Fruit fly (Drosophila melanogaster): Measurements from ENCODE around the gene Acf.

Gene Acf

dm6 chr3R:31744044-31744652 is 49.6 kb upstream of the Acf start, which contains the start of gene CG1896 (continued):
- TF ChIP-seq Smox (GFP tag; optimal IDR thresholded peaks at IDR 0.05), result peak; percentile 65
- TF ChIP-seq fd85E (GFP tag; optimal IDR thresholded peaks at IDR 0.05), result no peak
- TF ChIP-seq Sox15 (GFP tag; optimal IDR thresholded peaks at IDR 0.05), result peak; percentile 31
- TF ChIP-seq CG11762 (GFP tag; optimal IDR thresholded peaks at IDR 0.05; ENCODE audit: insufficient read depth), result peak; percentile 46
- peak; percentile 57 for TF ChIP-seq CG10669 (GFP tag; optimal IDR thresholded peaks at IDR 0.05)
- TF ChIP-seq CG9139 (GFP tag; optimal IDR thresholded peaks at IDR 0.05), result no peak
- TF ChIP-seq CG6808 (GFP tag; optimal IDR thresholded peaks at IDR 0.05), result no peak
- peak; percentile 32 for TF ChIP-seq CG7368 (GFP tag; optimal IDR thresholded peaks at IDR 0.05)
- peak; percentile 76 for TF ChIP-seq OdsH (GFP tag; optimal IDR thresholded peaks at IDR 0.05)
- TF ChIP-seq CG11902 (GFP tag; optimal IDR thresholded peaks at IDR 0.05), result no peak
- peak; percentile 64 for TF ChIP-seq Hr4 (GFP tag; optimal IDR thresholded peaks at IDR 0.05)
- no peak for TF ChIP-seq Ets21C (GFP tag; optimal IDR thresholded peaks at IDR 0.05)
- TF ChIP-seq Hr39 (GFP tag; optimal IDR thresholded peaks at IDR 0.05), result peak; percentile 55
- TF ChIP-seq CG11294 (GFP tag; IDR thresholded peaks at IDR 0.05), result 0 out of 2 replicates have a peak, but pooled peaks have one; percentile 26

dm6 chr3R:31745629-31746081 is 48.1 kb upstream of the Acf start, which contains the start of gene awd:
Gene awd, minus strand, starts transcription at chr3R:31746077.
- TF ChIP-seq CG31627 (GFP tag; optimal IDR thresholded peaks at IDR 0.05), result no peak
- no peak for TF ChIP-seq Smox (GFP tag; optimal IDR thresholded peaks at IDR 0.05)
- TF ChIP-seq CG8319 (GFP tag; optimal IDR thresholded peaks at IDR 0.05), result no peak
- peak; percentile 18 for TF ChIP-seq achi (GFP tag; optimal IDR thresholded peaks at IDR 0.05)
- no peak for TF ChIP-seq Hr39 (GFP tag; optimal IDR thresholded peaks at IDR 0.05)
- TF ChIP-seq CG6163 (GFP tag; IDR thresholded peaks at IDR 0.05), result peak; percentile 14; the same call in 1 of the 3 replicates
- TF ChIP-seq topi (GFP tag; optimal IDR thresholded peaks at IDR 0.05), result peak; percentile 35
- TF ChIP-seq cyc (GFP tag; optimal IDR thresholded peaks at IDR 0.05), result no peak
- peak; percentile 15 for TF ChIP-seq CG9139 (GFP tag; optimal IDR thresholded peaks at IDR 0.05)
- peak; percentile 7 for TF ChIP-seq net (GFP tag; optimal IDR thresholded peaks at IDR 0.05)
- TF ChIP-seq salr (GFP tag; optimal IDR thresholded peaks at IDR 0.05), result no peak
- TF ChIP-seq CG3919 (GFP tag; optimal IDR thresholded peaks at IDR 0.05), result peak; percentile 1
- TF ChIP-seq CG6792 (GFP tag; optimal IDR thresholded peaks at IDR 0.05), result no peak
- no peak for TF ChIP-seq dac (GFP tag; optimal IDR thresholded peaks at IDR 0.05)
- TF ChIP-seq CG32006 (GFP tag; optimal IDR thresholded peaks at IDR 0.05), result no peak
- TF ChIP-seq Met (GFP tag; optimal IDR thresholded peaks at IDR 0.05), result peak; percentile 6
- no peak for TF ChIP-seq Lpt (GFP tag; optimal IDR thresholded peaks at IDR 0.05)
- no peak for TF ChIP-seq Gug (GFP tag; IDR thresholded peaks at IDR 0.05)
- no peak for TF ChIP-seq CG10669 (GFP tag; optimal IDR thresholded peaks at IDR 0.05)
- peak; percentile 42 to 47 for TF ChIP-seq ss (GFP tag; optimal IDR thresholded peaks at IDR 0.05)
- no peak for TF ChIP-seq Sox15 (GFP tag; optimal IDR thresholded peaks at IDR 0.05)
- TF ChIP-seq CG16779 (tag; optimal IDR thresholded peaks at IDR 0.05), result peak; percentile 28
- no peak for TF ChIP-seq CG7368 (GFP tag; optimal IDR thresholded peaks at IDR 0.05)
- peak; percentile 49; the same call in 2 of the 3 replicates for TF ChIP-seq CG8119 (GFP tag; IDR thresholded peaks at IDR 0.05)
- no peak for TF ChIP-seq CG10631 (GFP tag; optimal IDR thresholded peaks at IDR 0.05)
- TF ChIP-seq CG6276 (GFP tag; optimal IDR thresholded peaks at IDR 0.05), result no peak
- peak; percentile 45 for TF ChIP-seq CG6854 (GFP tag; optimal IDR thresholded peaks at IDR 0.05)
- no peak for TF ChIP-seq Hr4 (GFP tag; optimal IDR thresholded peaks at IDR 0.05)
- peak; percentile 25 for TF ChIP-seq CG6808 (GFP tag; optimal IDR thresholded peaks at IDR 0.05)
- TF ChIP-seq dsx (GFP tag; optimal IDR thresholded peaks at IDR 0.05; ENCODE audit: poor library complexity, severe bottlenecking), result peak; percentile 10
- no peak for TF ChIP-seq fd59A (GFP tag; optimal IDR thresholded peaks at IDR 0.05)
- peak; percentile 57 for TF ChIP-seq Sox14 (GFP tag; optimal IDR thresholded peaks at IDR 0.05)
- no peak for TF ChIP-seq pdm3 (GFP tag; optimal IDR thresholded peaks at IDR 0.05)
- no peak for TF ChIP-seq Blimp-1 (GFP tag; optimal IDR thresholded peaks at IDR 0.05)
- TF ChIP-seq OdsH (GFP tag; optimal IDR thresholded peaks at IDR 0.05), result no peak
- peak; percentile 86 for TF ChIP-seq svp (GFP tag)
- TF ChIP-seq CG34406 (GFP tag; optimal IDR thresholded peaks at IDR 0.05), result no peak
- no peak for TF ChIP-seq fkh (GFP tag; optimal IDR thresholded peaks at IDR 0.05)
- TF ChIP-seq CG8632 (GFP tag; optimal IDR thresholded peaks at IDR 0.05), result no peak
- no peak for TF ChIP-seq lz (GFP tag; optimal IDR thresholded peaks at IDR 0.05)
- TF ChIP-seq CG4318 (GFP tag; optimal IDR thresholded peaks at IDR 0.05), result no peak
- no peak for TF ChIP-seq vri (GFP tag; optimal IDR thresholded peaks at IDR 0.05)
- TF ChIP-seq eg (GFP tag; IDR thresholded peaks at IDR 0.05), result no peak
